Worm (Caenorhabditis elegans) whole organism, dauer: ENCODE results near the gene F26C11.4.

Experiments used
- unc-62 ChIP-seq: sonication (generic microtip); optimal IDR thresholded peaks from 2 replicates; lab custom pipeline; 2017; ENCODE audit warnings: missing biosample characterization, missing genetic modification reagents, missing genetic modification characterization

F26C11.4 gene

ce11 chrII:9933947-9934383 lies 17.9 kb upstream of the F26C11.4 start:
- TF ChIP-seq unc-62 (GFP tag; lab: Kevin White, UChicago) = no peak

ce11 chrII:9931476-9931875 lies 15.4 kb upstream of the F26C11.4 start, which contains the start of gene pho-11:
Gene pho-11, plus strand, starts transcription at chrII:9931849.
- TF ChIP-seq unc-62 (GFP tag; lab: Kevin White, UChicago) = no peak

DNA sequence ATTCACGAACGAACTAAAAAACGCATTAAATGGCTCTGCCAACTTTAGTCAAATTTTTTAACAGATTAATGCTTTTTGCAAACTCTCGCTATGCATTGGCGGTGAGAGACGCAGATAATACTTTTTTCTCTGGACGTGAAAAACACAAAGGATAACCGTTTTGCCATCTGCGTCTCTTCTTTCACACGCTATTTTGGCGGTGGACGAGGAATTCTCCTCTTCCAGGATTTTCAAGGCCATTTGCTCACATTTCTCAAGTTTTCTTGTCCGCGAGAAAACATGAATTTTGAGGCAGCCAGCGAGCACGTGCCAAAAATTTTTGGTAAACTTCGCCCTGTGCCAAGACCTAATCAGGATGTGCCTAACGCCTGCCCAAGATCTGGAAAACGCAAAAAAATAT lies 14.9 kb upstream of the F26C11.4 start:
- TF ChIP-seq unc-62 (GFP tag; lab: Kevin White, UChicago) = no peak

DNA sequence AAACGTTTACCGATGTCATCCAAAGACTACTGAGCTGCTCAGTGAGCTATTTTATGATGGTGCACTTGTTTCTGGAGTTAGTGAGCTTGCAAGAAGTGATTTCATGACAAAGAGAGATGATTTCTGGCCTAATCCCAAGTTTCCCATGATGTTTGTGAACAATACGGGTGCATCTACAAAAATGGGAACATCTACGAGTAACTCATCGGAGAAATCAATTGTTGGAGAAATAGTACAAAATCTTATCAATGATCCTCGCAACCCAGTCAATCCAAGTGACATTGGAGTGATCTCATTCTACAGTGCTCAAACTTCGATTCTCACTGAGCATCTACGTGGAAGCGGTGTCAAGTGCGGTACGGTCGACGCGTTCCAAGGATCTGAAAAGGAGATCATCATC lies 12.4 kb upstream of the F26C11.4 start:
- TF ChIP-seq unc-62 (GFP tag; lab: Kevin White, UChicago) = no peak

DNA sequence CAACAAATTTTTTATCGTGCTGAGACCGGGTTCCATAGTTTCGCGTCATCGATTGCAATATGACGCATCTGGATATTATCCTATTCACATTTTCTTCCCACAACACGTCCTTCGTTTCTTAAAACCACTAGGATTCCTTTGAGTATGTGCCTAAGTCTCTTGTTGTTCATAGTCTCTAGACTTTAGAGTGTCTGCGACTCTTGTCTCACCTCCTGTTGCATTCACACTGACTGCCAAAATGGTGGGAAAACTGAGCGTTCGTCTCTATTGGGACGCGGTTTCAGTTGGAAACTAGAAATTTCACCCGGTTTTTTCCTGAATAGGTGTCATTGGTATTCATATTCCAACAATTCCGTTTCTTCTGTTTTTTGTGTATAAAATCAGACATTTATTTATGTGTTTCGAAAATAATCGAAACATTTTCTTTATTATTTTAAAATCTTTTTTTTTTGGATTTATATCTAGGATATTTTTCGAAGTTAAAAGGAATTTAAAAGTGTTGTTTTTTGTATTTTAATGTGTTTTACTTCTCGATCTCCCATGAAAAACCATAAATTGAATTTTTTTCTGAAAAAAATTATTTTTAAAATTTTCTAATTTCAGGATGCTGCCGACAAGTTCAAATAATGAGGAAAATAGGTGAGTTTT lies 5.7 kb upstream of the F26C11.4 start, which contains the start of gene C05C10.2:
Gene C05C10.2, plus strand, starts transcription at position 598 of the 648 bp plus-strand sequence.
- no peak for TF ChIP-seq unc-62 (GFP tag; lab: Kevin White, UChicago)

- no peak for TF ChIP-seq unc-62 (GFP tag; lab: Kevin White, UChicago)
These were observed 4.4 kb upstream of the F26C11.4 start, which contains the start of gene pho-10 for ce11 chrII:9920468-9920867. Gene pho-10, minus strand, starts transcription at chrII:9920568.

DNA sequence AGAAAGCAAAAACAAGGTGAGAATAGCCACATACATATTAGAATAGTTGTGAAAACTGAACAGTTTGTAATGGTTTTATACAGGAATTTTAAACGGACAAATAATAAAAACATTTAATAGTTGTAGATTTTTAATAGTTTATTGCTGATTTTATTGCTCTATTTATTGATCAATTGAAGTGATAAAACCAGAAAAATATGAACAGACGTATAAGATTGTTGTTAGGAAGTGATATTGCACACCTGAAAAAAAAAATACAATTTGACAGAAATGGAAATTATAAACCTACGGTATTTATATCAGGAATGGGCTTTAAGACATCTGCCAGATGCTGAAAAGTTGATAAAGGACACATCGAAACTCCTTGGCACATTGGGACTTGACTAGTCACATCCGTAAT lies 1.8 kb upstream of the F26C11.4 start, which contains the start of gene C05C10.8:
Gene C05C10.8, minus strand, starts transcription at position 101 of the 400 bp plus-strand sequence.
- TF ChIP-seq unc-62 (GFP tag; lab: Kevin White, UChicago) = no peak

ce11 chrII:9914999-9915398 lies 1.1 kb downstream of the F26C11.4 start, which contains the start of gene F26C11.3:
Gene F26C11.3, minus strand, starts transcription at chrII:9915099.
- no peak for TF ChIP-seq unc-62 (GFP tag; lab: Kevin White, UChicago)

DNA sequence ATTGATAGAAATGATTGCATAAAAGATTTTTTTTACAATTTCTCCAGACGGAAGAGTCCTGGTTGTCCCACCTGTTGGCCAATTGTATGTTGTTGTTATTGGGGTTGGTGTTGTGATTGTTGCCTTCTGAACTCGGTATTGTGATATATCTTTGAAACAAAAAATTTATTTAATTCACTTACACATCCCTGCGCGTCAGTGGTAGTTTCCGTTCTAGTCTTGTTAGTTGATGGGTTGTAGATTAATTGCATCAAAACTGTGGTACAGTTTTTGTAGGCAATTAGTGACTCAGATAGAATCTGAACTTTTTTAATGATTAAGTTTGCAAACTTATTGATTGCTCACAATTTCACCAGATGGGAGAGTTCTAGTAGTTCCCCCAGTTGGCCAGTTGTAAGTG lies 11.6 kb downstream of the F26C11.4 start:
- no peak for TF ChIP-seq unc-62 (GFP tag; lab: Kevin White, UChicago)

DNA sequence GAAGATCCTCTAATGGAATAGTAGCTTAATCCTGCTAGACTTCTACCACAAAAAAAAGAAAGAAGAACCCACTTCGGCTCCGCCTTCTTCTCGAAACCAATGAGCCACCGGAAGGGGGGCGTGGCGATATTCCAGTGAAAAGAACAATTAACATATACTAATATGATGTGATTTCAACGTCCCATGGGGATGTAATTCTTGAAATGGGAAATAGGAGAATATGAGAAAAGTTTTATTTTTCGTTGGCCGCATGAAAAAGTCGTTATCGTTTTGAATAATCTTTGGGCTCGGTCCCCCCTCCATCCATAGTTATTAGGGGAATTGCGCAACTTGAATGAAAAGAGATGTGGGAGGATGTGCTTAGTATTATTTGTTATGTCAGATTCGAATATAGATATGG lies 15.8 kb downstream of the F26C11.4 start, which contains the start of gene unc-4:
Gene unc-4, minus strand, starts transcription at position 101 of the 400 bp plus-strand sequence.
- TF ChIP-seq unc-62 (GFP tag; lab: Kevin White, UChicago) = no peak

ce11 chrII:9898744-9899143 lies 17.3 kb downstream of the F26C11.4 start:
- no peak for TF ChIP-seq unc-62 (GFP tag; lab: Kevin White, UChicago)

ce11 chrII:9895173-9895572 lies 20.9 kb downstream of the F26C11.4 start:
- no peak for TF ChIP-seq unc-62 (GFP tag; lab: Kevin White, UChicago)

- TF ChIP-seq unc-62 (GFP tag; lab: Kevin White, UChicago) = no peak
These were observed 21.6 kb downstream of the F26C11.4 start, which contains the start of gene F26C11.1 for ce11 chrII:9894435-9894834. Gene F26C11.1, plus strand, starts transcription at chrII:9894735.

ce11 chrII:9892409-9892808 lies 23.7 kb downstream of the F26C11.4 start, which contains the start of gene C08H9.16:
Gene C08H9.16, plus strand, starts transcription at chrII:9892778.
- TF ChIP-seq unc-62 (GFP tag; lab: Kevin White, UChicago) = no peak

ce11 chrII:9891823-9892222 lies 24.3 kb downstream of the F26C11.4 start:
- no peak for TF ChIP-seq unc-62 (GFP tag; lab: Kevin White, UChicago)

DNA sequence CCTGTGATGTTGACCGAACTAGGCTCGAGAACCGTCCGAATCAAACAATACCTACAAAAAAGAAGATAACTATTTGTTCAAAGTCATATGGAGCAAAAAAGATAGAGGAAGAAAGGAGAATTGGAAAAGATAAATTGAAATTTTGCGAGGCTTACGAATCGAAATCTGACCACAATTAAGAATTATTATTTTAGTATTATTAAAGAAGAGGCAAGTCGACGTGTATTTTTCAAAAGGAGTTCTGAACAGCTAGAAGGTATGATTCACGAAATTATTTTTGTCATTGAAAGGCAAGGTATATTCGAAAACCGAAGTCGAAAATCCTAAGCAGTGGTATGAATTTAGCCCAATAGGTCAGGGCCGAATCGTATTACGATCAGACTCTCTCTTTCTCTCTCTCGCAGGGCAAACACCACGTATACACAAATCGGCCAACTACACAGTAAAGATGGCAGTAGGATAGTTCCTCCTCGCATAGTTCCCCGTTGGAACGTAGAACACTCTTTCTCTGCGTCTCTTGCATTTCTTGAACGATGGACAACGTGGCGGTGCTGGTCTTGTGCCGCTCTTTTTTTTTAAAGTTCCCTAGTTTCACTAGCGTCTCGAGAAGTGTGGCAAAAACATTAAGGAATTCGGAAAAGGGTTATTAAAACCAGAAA lies 24.9 kb downstream of the F26C11.4 start, which contains the start of gene vgln-1:
Gene vgln-1, minus strand, starts transcription at position 51 of the 659 bp plus-strand sequence.
- no peak for TF ChIP-seq unc-62 (GFP tag; lab: Kevin White, UChicago)
